Fruit fly (Drosophila melanogaster) whole organism, embryonic: ENCODE measurements around the gene CG14402.

Source experiments
- Atf6 ChIP-seq: fragments of 200-800 bp; sonication (Bioruptor generic); IDR thresholded peaks from 2 replicates; pipeline ENCODE4 v1.3.6; 2022; ENCODE audit warnings: missing biosample characterization, missing genetic modification characterization
- Blimp-1 ChIP-seq: fragments of 200-800 bp; sonication (Bioruptor generic); optimal IDR thresholded peaks from 3 replicates; lab custom pipeline; 2018; ENCODE audit warnings: missing biosample characterization, missing genetic modification characterization, mild to moderate bottlenecking, moderate library complexity, missing genetic modification reagents
- C15 ChIP-seq: fragments of 200-800 bp; sonication (Bioruptor generic); IDR thresholded peaks from 3 replicates; pipeline ENCODE4 v1.3.6; 2022; ENCODE audit warnings: missing biosample characterization, missing genetic modification characterization
- CG10147 ChIP-seq: fragments of 200-800 bp; sonication (Bioruptor generic); optimal IDR thresholded peaks from 2 replicates; lab custom pipeline; 2019; ENCODE audit warnings: missing biosample characterization, mild to moderate bottlenecking, missing genetic modification characterization, moderate library complexity
- CG11456 ChIP-seq: fragments of 200-800 bp; sonication (Bioruptor generic); IDR thresholded peaks from 3 replicates; pipeline ENCODE4 v1.3.6; 2022; ENCODE audit warnings: missing biosample characterization, missing genetic modification characterization
- CG12104 ChIP-seq: fragments of 200-800 bp; sonication (Bioruptor generic); optimal IDR thresholded peaks from 3 replicates; lab custom pipeline; 2016; ENCODE audit warnings: missing biosample characterization, missing genetic modification characterization
- CG17328 ChIP-seq: fragments of 200-800 bp; sonication (Bioruptor generic); IDR thresholded peaks from 2 replicates; pipeline ENCODE4 v1.3.6; 2022; ENCODE audit warnings: missing biosample characterization, missing genetic modification characterization
- CG17568 ChIP-seq: fragments of 200-800 bp; sonication (Bioruptor generic); optimal IDR thresholded peaks from 2 replicates; lab custom pipeline; 2018; ENCODE audit warnings: missing biosample characterization, mild to moderate bottlenecking, missing genetic modification characterization, moderate library complexity
- CG18011 ChIP-seq: fragments of 200-800 bp; sonication (Bioruptor generic); optimal IDR thresholded peaks from 2 replicates; lab custom pipeline; 2017; ENCODE audit warnings: missing biosample characterization, missing genetic modification characterization, mild to moderate bottlenecking, moderate library complexity, missing genotype
- CG18262 ChIP-seq: fragments of 200-800 bp; optimal IDR thresholded peaks from 3 replicates; lab custom pipeline; 2019; ENCODE audit warnings: missing biosample characterization, mild to moderate bottlenecking, missing genetic modification characterization, moderate library complexity
- CG1832 ChIP-seq: fragments of 200-800 bp; sonication (Bioruptor generic); optimal IDR thresholded peaks from 2 replicates; lab custom pipeline; 2017; ENCODE audit warnings: missing biosample characterization, mild to moderate bottlenecking, missing genetic modification characterization, inconsistent platforms
- CG18619 ChIP-seq: fragments of 200-800 bp; sonication (Bioruptor generic); optimal IDR thresholded peaks from 3 replicates; lab custom pipeline; 2017; ENCODE audit warnings: missing biosample characterization, mild to moderate bottlenecking, missing genetic modification characterization
- CG34422 ChIP-seq: fragments of 200-800 bp; sonication (Bioruptor generic); IDR thresholded peaks from 3 replicates; pipeline ENCODE4 v1.3.6; 2022; ENCODE audit warnings: missing biosample characterization, missing genetic modification characterization
- CG4404 ChIP-seq: fragments of 200-800 bp; sonication (Bioruptor generic); IDR thresholded peaks from 2 replicates; pipeline ENCODE4 v1.3.6; 2022; ENCODE audit warnings: missing biosample characterization, missing genetic modification characterization
- CG4820 ChIP-seq: fragments of 200-800 bp; sonication (Bioruptor generic); optimal IDR thresholded peaks from 3 replicates; lab custom pipeline; 2016; ENCODE audit warnings: missing biosample characterization, missing genetic modification characterization
- CG7556 ChIP-seq: fragments of 200-800 bp; sonication (Bioruptor generic); optimal IDR thresholded peaks from 2 replicates; lab custom pipeline; 2017; ENCODE audit warnings: missing biosample characterization, mild to moderate bottlenecking, missing genetic modification characterization
- CG8089 ChIP-seq: fragments of 200-800 bp; sonication (Bioruptor generic); optimal IDR thresholded peaks from 3 replicates; lab custom pipeline; 2016; ENCODE audit warnings: missing biosample characterization, missing genetic modification characterization
- Dbx ChIP-seq: fragments of 200-800 bp; sonication (Bioruptor generic); IDR thresholded peaks from 3 replicates; pipeline ENCODE4 v1.3.6; 2022; ENCODE audit warnings: missing biosample characterization, missing genetic modification characterization
- Dip2 ChIP-seq: fragments of 200-800 bp; sonication (Bioruptor generic); IDR thresholded peaks from 2 replicates; pipeline ENCODE4 v1.3.6; 2022; ENCODE audit warnings: missing biosample characterization, missing genetic modification characterization
- Drgx ChIP-seq: fragments of 200-800 bp; sonication (Bioruptor generic); IDR thresholded peaks from 2 replicates; pipeline ENCODE4 v1.3.6; 2022; ENCODE audit warnings: missing biosample characterization, missing genetic modification characterization
- E2f1 ChIP-seq: fragments of 200-800 bp; sonication (Bioruptor generic); IDR thresholded peaks from 2 replicates; pipeline ENCODE4 v1.3.6; 2022; ENCODE audit warnings: missing biosample characterization, missing genetic modification characterization
- Ets65A ChIP-seq: fragments of 200-800 bp; sonication (Bioruptor generic); peaks from one replicate; lab custom pipeline; 2016; ENCODE audit warnings: missing biosample characterization, missing genetic modification characterization
- Fer2 ChIP-seq: fragments of 200-800 bp; sonication (Bioruptor generic); optimal IDR thresholded peaks from 2 replicates; lab custom pipeline; 2018; ENCODE audit warnings: missing biosample characterization, mild to moderate bottlenecking, missing genetic modification characterization, moderate library complexity
- HHEX ChIP-seq: fragments of 200-800 bp; sonication (Bioruptor generic); optimal IDR thresholded peaks from 3 replicates; lab custom pipeline; 2017; ENCODE audit warnings: missing biosample characterization, mild to moderate bottlenecking, missing genetic modification characterization, missing genetic modification reagents
- Hand ChIP-seq: fragments of 200-800 bp; sonication (Bioruptor generic); optimal IDR thresholded peaks from 2 replicates; lab custom pipeline; 2017; ENCODE audit warnings: mild to moderate bottlenecking, missing biosample characterization, missing genetic modification reagents, missing genetic modification characterization
- HmgZ ChIP-seq: fragments of 200-800 bp; sonication (Bioruptor generic); optimal IDR thresholded peaks from 2 replicates; lab custom pipeline; 2018; ENCODE audit warnings: missing biosample characterization, mild to moderate bottlenecking, missing genetic modification characterization
- Lhr ChIP-seq: fragments of 200-800 bp; sonication (Bioruptor generic); optimal IDR thresholded peaks from 3 replicates; lab custom pipeline; 2017; ENCODE audit warnings: mild to moderate bottlenecking, missing biosample characterization, missing genetic modification reagents, missing genetic modification characterization
- Max ChIP-seq: fragments of 200-800 bp; sonication (Bioruptor generic); optimal IDR thresholded peaks from 2 replicates; lab custom pipeline; 2016; ENCODE audit warnings: missing biosample characterization, mild to moderate bottlenecking, missing genetic modification characterization
- Mes4 ChIP-seq: fragments of 200-800 bp; sonication (Bioruptor generic); optimal IDR thresholded peaks from 2 replicates; lab custom pipeline; 2016; ENCODE audit warnings: missing biosample characterization, missing genetic modification characterization
- Sin3A ChIP-seq: fragments of >200 bp; optimal IDR thresholded peaks from 2 replicates; lab custom pipeline; 2018
- Six4 ChIP-seq: fragments of 200-800 bp; sonication (Bioruptor generic); optimal IDR thresholded peaks from 2 replicates; lab custom pipeline; 2016; ENCODE audit warnings: missing biosample characterization, missing genetic modification characterization
- Xrp1 ChIP-seq: fragments of 200-800 bp; sonication (Bioruptor generic); IDR thresholded peaks from 2 replicates; pipeline ENCODE4 v1.3.6; 2022; ENCODE audit warnings: missing biosample characterization, missing genetic modification characterization
- az2 ChIP-seq: fragments of 200-800 bp; sonication (Bioruptor generic); optimal IDR thresholded peaks from 3 replicates; lab custom pipeline; 2016; ENCODE audit warnings: missing biosample characterization, missing genetic modification characterization
- dysf ChIP-seq: fragments of 200-800 bp; sonication (Bioruptor generic); IDR thresholded peaks from 3 replicates; pipeline ENCODE4 v1.3.6; 2022; ENCODE audit warnings: missing biosample characterization, missing genetic modification characterization
- jumu ChIP-seq: fragments of 200-800 bp; sonication (Bioruptor generic); optimal IDR thresholded peaks from 3 replicates; lab custom pipeline; 2016; ENCODE audit warnings: missing biosample characterization, missing genetic modification characterization
- kay ChIP-seq: fragments of 200-800 bp; sonication (Bioruptor generic); optimal IDR thresholded peaks from 2 replicates; lab custom pipeline; 2016; ENCODE audit warnings: missing biosample characterization, missing genetic modification characterization
- lab ChIP-seq: fragments of 200-800 bp; sonication (Bioruptor generic); optimal IDR thresholded peaks from 3 replicates; lab custom pipeline; 2017; ENCODE audit warnings: missing biosample characterization, missing genetic modification characterization, mild to moderate bottlenecking, moderate library complexity, missing genetic modification reagents
- mld ChIP-seq: fragments of 200-800 bp; sonication (Bioruptor generic); IDR thresholded peaks from 3 replicates; pipeline ENCODE4 v1.3.6; 2022; ENCODE audit warnings: missing biosample characterization, missing genetic modification characterization; ENCODE audit not compliant: partially characterized antibody
- prd ChIP-seq, 3 experiments: fragments of >200 bp in 2 of 3; fragments of 200-800 bp in 1 of 3; sonication (Bioruptor generic) in 1 of 3; optimal IDR thresholded peaks in 2 of 3; IDR thresholded peaks in 1 of 3; 2 replicates in 2 of 3; 3 replicates in 1 of 3; pipeline versions ENCODE4 v1.3.6 to Lab custom; 2017 to 2022; ENCODE audit warnings: missing biosample characterization in 1 of 3, missing genetic modification characterization in 1 of 3
- pros ChIP-seq: fragments of 200-800 bp; sonication (Bioruptor generic); optimal IDR thresholded peaks from 3 replicates; lab custom pipeline; 2019; ENCODE audit warnings: missing biosample characterization, mild to moderate bottlenecking, missing genetic modification characterization, moderate library complexity
- ranshi ChIP-seq: fragments of 200-800 bp; sonication (Bioruptor generic); IDR thresholded peaks from 2 replicates; pipeline ENCODE4 v1.3.6; 2022; ENCODE audit warnings: missing biosample characterization, missing genetic modification characterization
- rib ChIP-seq: fragments of 200-800 bp; sonication (Bioruptor generic); IDR thresholded peaks from 2 replicates; pipeline ENCODE4 v1.3.6; 2022; ENCODE audit warnings: missing biosample characterization, missing genetic modification characterization
- slp2 ChIP-seq: fragments of 200-800 bp; sonication (Bioruptor generic); optimal IDR thresholded peaks from 2 replicates; lab custom pipeline; 2016; ENCODE audit warnings: missing biosample characterization, missing genetic modification characterization
- tgo ChIP-seq: fragments of 200-800 bp; sonication (Bioruptor generic); IDR thresholded peaks from 3 replicates; pipeline ENCODE4 v1.3.6; 2022; ENCODE audit warnings: missing biosample characterization, missing genetic modification characterization
- tup ChIP-seq: fragments of 200-800 bp; sonication (Bioruptor generic); optimal IDR thresholded peaks from 2 replicates; lab custom pipeline; 2016; ENCODE audit warnings: missing biosample characterization, mild to moderate bottlenecking, missing genetic modification characterization, moderate library complexity
- tx ChIP-seq: fragments of 200-800 bp; sonication (Bioruptor generic); optimal IDR thresholded peaks from 2 replicates; lab custom pipeline; 2016; ENCODE audit warnings: missing biosample characterization, missing genetic modification characterization
- usp ChIP-seq: fragments of >200 bp; optimal IDR thresholded peaks from 2 replicates; lab custom pipeline; 2017; ENCODE audit warnings: missing biosample characterization, missing genetic modification characterization
- wor ChIP-seq: fragments of 200-800 bp; sonication (Bioruptor generic); IDR thresholded peaks from 2 replicates; pipeline ENCODE4 v1.3.6; 2022; ENCODE audit warnings: missing biosample characterization, missing genetic modification characterization

Gene CG14402

dm6 chr2L:20807617-20808509 lies 41.2 kb upstream of the CG14402 start (continued):
- TF ChIP-seq slp2 (GFP tag; lab: Kevin White, UChicago) (no peak), Dbx (peak; percentile 34; the same call in 1 of the 3 replicates), Fer2 (tag; lab: Kevin White, UChicago) (peak; percentile 53), Dip2 (GFP tag; lab: Robert Waterston, UW) (no peak), CG17568 (peak; percentile 65), CG4820 (no peak), wor (GFP tag; lab: Robert Waterston, UW) (no peak), Six4 (GFP tag; lab: Kevin White, UChicago) (peak; percentile 2), CG18011 (GFP tag; lab: Kevin White, UChicago) (peak; percentile 52), CG12104 (GFP tag; lab: Kevin White, UChicago) (peak; percentile 46), dysf (GFP tag; lab: Robert Waterston, UW) (peak; percentile 74), Drgx (GFP tag; lab: Robert Waterston, UW) (peak; percentile 59; the same call in 1 of the 2 replicates), E2f1 (GFP tag; lab: Robert Waterston, UW) (peak; percentile 66), CG8089 (no peak), Xrp1 (peak; percentile 69), tx (GFP tag; lab: Kevin White, UChicago) (no peak), HmgZ (tag; lab: Kevin White, UChicago) (peak; percentile 22), Atf6 (peak; percentile 74), CG17328 (GFP tag; lab: Robert Waterston, UW) (peak; percentile 41), prd (optimal IDR thresholded peaks at IDR 0.05; lab: Kevin White, UChicago) (no peak), prd (GFP tag; IDR thresholded peaks at IDR 0.05; lab: Robert Waterston, UW) (peak; percentile 54; the same call in 2 of the 3 replicates), ranshi (GFP tag; lab: Robert Waterston, UW) (peak; percentile 26; the same call in 1 of the 2 replicates), Mes4 (no peak), CG4404 (GFP tag; lab: Robert Waterston, UW) (no peak), usp (GFP tag; lab: Kevin White, UChicago) (no peak), CG10147 (GFP tag; lab: Kevin White, UChicago) (peak; percentile 27), HHEX (GFP tag; lab: Kevin White, UChicago) (peak; percentile 68)

DNA sequence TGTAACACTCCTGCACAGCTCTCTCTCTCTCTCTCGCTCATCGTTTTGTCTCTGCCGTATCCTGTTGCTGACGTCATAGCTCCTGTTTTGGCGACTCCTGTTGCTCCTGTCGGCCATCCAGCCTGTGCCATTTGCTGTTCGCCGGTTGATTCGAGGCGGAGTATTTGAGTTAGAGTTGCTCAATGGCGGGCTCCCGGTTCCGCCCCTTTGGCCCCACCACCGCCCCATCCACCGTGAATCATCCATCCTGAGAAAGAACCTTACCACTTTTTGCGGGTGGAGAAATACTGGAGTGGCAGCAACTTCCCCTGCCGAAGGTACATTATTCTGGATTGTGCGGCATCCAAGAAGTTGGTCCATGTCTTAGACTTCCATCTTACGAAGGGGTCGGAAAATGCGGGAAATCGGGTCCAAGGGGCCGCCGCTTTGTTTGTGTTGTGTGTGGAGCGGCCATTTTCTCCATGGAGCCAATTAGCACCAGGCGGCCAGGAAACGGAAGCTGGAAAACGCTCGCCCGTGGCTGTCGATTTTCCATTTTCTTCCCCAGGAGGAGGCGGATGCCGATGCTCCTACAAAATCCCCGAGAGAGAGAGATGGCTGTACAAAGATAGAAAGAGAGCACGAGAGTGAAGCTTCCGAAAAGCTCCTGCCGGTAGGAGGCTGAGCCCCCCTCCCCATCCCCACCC lies 40.4 kb upstream of the CG14402 start:
- no peak for TF ChIP-seq CG11456 (GFP tag; lab: Robert Waterston, UW)
- TF ChIP-seq Lhr (GFP tag; lab: Kevin White, UChicago): no peak
- TF ChIP-seq Ets65A (GFP tag; lab: Kevin White, UChicago): peak; percentile 37
- 0 out of 3 replicates have a peak, but pooled peaks have one; percentile 17 for TF ChIP-seq mld (GFP tag; lab: Robert Waterston, UW)
- no peak for TF ChIP-seq az2 (GFP tag; lab: Kevin White, UChicago)
- TF ChIP-seq Blimp-1 (GFP tag; lab: Kevin White, UChicago): no peak
- TF ChIP-seq CG34422: 0 out of 3 replicates have a peak, but pooled peaks have one; percentile 22
- no peak for TF ChIP-seq lab
- TF ChIP-seq C15 (GFP tag; lab: Robert Waterston, UW): no peak
- no peak for TF ChIP-seq kay (GFP tag; lab: Kevin White, UChicago)
- TF ChIP-seq tgo (GFP tag; lab: Robert Waterston, UW): 0 out of 3 replicates have a peak, but pooled peaks have one; percentile 3
- peak; percentile 76 for TF ChIP-seq pros (GFP tag; lab: Kevin White, UChicago)
- TF ChIP-seq CG7556 (GFP tag; lab: Kevin White, UChicago): peak; percentile 74
- TF ChIP-seq tup (GFP tag; lab: Kevin White, UChicago): no peak
- no peak for TF ChIP-seq Max (GFP tag; lab: Kevin White, UChicago)
- TF ChIP-seq Hand (GFP tag; lab: Kevin White, UChicago): no peak
- no peak for TF ChIP-seq Sin3A (lab: Kevin White, UChicago)
- TF ChIP-seq CG1832: peak; percentile 38
- TF ChIP-seq CG18262 (tag; lab: Kevin White, UChicago): no peak
- TF ChIP-seq jumu (GFP tag; lab: Kevin White, UChicago): no peak
- TF ChIP-seq CG18619 (GFP tag; lab: Kevin White, UChicago): no peak
- TF ChIP-seq rib (GFP tag; lab: Robert Waterston, UW): no peak
